Worm (Caenorhabditis elegans) whole organism, L3 larva: Measurements from ENCODE around the gene srd-13.

Source experiments
- R02D3.7 ChIP-seq: fragments of 150-350 bp; optimal IDR thresholded peaks from 2 replicates; lab custom pipeline; 2014; ENCODE audit warnings: missing biosample characterization, missing genetic modification characterization
- ZK546.5 ChIP-seq: sonication (generic microtip); optimal IDR thresholded peaks from 2 replicates; lab custom pipeline; 2017; ENCODE audit warnings: missing biosample characterization, missing genetic modification characterization
- aly-2 ChIP-seq: fragments of 150-350 bp; optimal IDR thresholded peaks from 2 replicates; lab custom pipeline; 2014; ENCODE audit warnings: missing biosample characterization, missing genetic modification characterization
- ama-1 ChIP-seq: fragments of 150-350 bp; optimal IDR thresholded peaks from 2 replicates; lab custom pipeline; 2018
- ceh-28 ChIP-seq: fragments of 150-350 bp; optimal IDR thresholded peaks from 2 replicates; lab custom pipeline; 2014; ENCODE audit warnings: missing biosample characterization, missing genetic modification reagents, missing genetic modification characterization
- ceh-9 ChIP-seq: sonication (generic microtip); optimal IDR thresholded peaks from 2 replicates; lab custom pipeline; 2018; ENCODE audit warnings: missing biosample characterization, missing genetic modification characterization
- egl-5 ChIP-seq: fragments of 150-350 bp; optimal IDR thresholded peaks from 2 replicates; lab custom pipeline; 2017; ENCODE audit warnings: missing biosample characterization, missing genetic modification reagents, missing genetic modification characterization, inconsistent platforms
- elt-1 ChIP-seq: fragments of 150-350 bp; optimal IDR thresholded peaks from 2 replicates; lab custom pipeline; 2014; ENCODE audit warnings: missing biosample characterization, missing genetic modification characterization
- elt-2 ChIP-seq: sonication (generic microtip); optimal IDR thresholded peaks from 2 replicates; lab custom pipeline; 2016; ENCODE audit warnings: missing genetic modification reagents, mild to moderate bottlenecking, missing genetic modification characterization, missing compliant biosample characterization
- eor-1 ChIP-seq, 2 experiments: fragments of 150-350 bp; optimal IDR thresholded peaks; 2 replicates each; lab custom pipeline; 2014 to 2018; ENCODE audit warnings: missing biosample characterization in 2 of 2, missing genetic modification characterization in 2 of 2
- fkh-10 ChIP-seq: sonication (generic microtip); optimal IDR thresholded peaks from 2 replicates; lab custom pipeline; 2017; ENCODE audit warnings: missing biosample characterization, missing genetic modification reagents, missing genetic modification characterization
- fkh-2 ChIP-seq: fragments of 150-350 bp; optimal IDR thresholded peaks from 2 replicates; lab custom pipeline; 2014; ENCODE audit warnings: missing biosample characterization, missing genetic modification reagents, missing genetic modification characterization
- fos-1 ChIP-seq: fragments of 150-350 bp; optimal IDR thresholded peaks from 2 replicates; lab custom pipeline; 2014; ENCODE audit warnings: missing biosample characterization, missing genetic modification characterization
- hmg-11 ChIP-seq: sonication (generic microtip); optimal IDR thresholded peaks from 2 replicates; lab custom pipeline; 2016; ENCODE audit warnings: missing genetic modification characterization, missing compliant biosample characterization
- jun-1 ChIP-seq: fragments of 150-350 bp; optimal IDR thresholded peaks from 2 replicates; lab custom pipeline; 2014; ENCODE audit warnings: missing biosample characterization, missing genetic modification reagents, missing genetic modification characterization
- lin-15B ChIP-seq: fragments of 150-350 bp; optimal IDR thresholded peaks from 2 replicates; lab custom pipeline; 2014; ENCODE audit warnings: missing biosample characterization, missing genetic modification characterization
- lin-39 ChIP-seq: fragments of 150-350 bp; optimal IDR thresholded peaks from 2 replicates; lab custom pipeline; 2018; ENCODE audit warnings: missing biosample characterization, missing genetic modification reagents, missing genetic modification characterization
- lsy-12 ChIP-seq: sonication (generic microtip); optimal IDR thresholded peaks from 2 replicates; lab custom pipeline; 2016; ENCODE audit warnings: mild to moderate bottlenecking, missing genetic modification characterization, missing compliant biosample characterization
- mdl-1 ChIP-seq: fragments of 150-350 bp; optimal IDR thresholded peaks from 2 replicates; lab custom pipeline; 2014; ENCODE audit warnings: missing biosample characterization, missing genetic modification characterization
- nfya-1 ChIP-seq: sonication (generic microtip); optimal IDR thresholded peaks from 2 replicates; lab custom pipeline; 2017; ENCODE audit warnings: missing genetic modification characterization, mild to moderate bottlenecking, missing compliant biosample characterization, antibody characterized with exemption, moderate library complexity; ENCODE audit not compliant: insufficient read depth
- nhr-11 ChIP-seq: fragments of 150-350 bp; optimal IDR thresholded peaks from 2 replicates; lab custom pipeline; 2014; ENCODE audit warnings: missing biosample characterization, missing genetic modification characterization
- nhr-12 ChIP-seq: fragments of 150-350 bp; optimal IDR thresholded peaks from 2 replicates; lab custom pipeline; 2014; ENCODE audit warnings: missing biosample characterization, missing genetic modification characterization
- nhr-23 ChIP-seq: fragments of 150-350 bp; optimal IDR thresholded peaks from 2 replicates; lab custom pipeline; 2014; ENCODE audit warnings: missing biosample characterization, missing genetic modification reagents, missing genetic modification characterization
- nhr-25 ChIP-seq: sonication (generic microtip); optimal IDR thresholded peaks from 2 replicates; lab custom pipeline; 2017; ENCODE audit warnings: missing biosample characterization, missing genetic modification characterization
- nhr-28 ChIP-seq: fragments of 150-350 bp; optimal IDR thresholded peaks from 2 replicates; lab custom pipeline; 2014; ENCODE audit warnings: missing biosample characterization, missing genetic modification characterization
- nhr-43 ChIP-seq: sonication (generic microtip); optimal IDR thresholded peaks from 2 replicates; lab custom pipeline; 2016; ENCODE audit warnings: mild to moderate bottlenecking, missing genetic modification characterization, missing compliant biosample characterization; ENCODE audit not compliant: poor library complexity, severe bottlenecking
- nhr-67 ChIP-seq: fragments of 150-350 bp; optimal IDR thresholded peaks from 2 replicates; lab custom pipeline; 2014; ENCODE audit warnings: missing biosample characterization, missing genetic modification characterization
- nhr-76 ChIP-seq: fragments of 150-350 bp; sonication (generic microtip); optimal IDR thresholded peaks from 5 replicates; lab custom pipeline; 2014; ENCODE audit warnings: missing biosample characterization, missing genetic modification characterization
- nhr-77 ChIP-seq: fragments of 150-350 bp; optimal IDR thresholded peaks from 2 replicates; lab custom pipeline; 2014; ENCODE audit warnings: missing biosample characterization, missing genetic modification characterization
- pha-4 ChIP-seq: fragments of 150-350 bp; optimal IDR thresholded peaks from 2 replicates; lab custom pipeline; 2014; ENCODE audit warnings: missing biosample characterization, missing genetic modification reagents, missing genetic modification characterization
- pqm-1 ChIP-seq: fragments of 150-350 bp; optimal IDR thresholded peaks from 2 replicates; lab custom pipeline; 2017; ENCODE audit warnings: missing biosample characterization, missing genetic modification characterization, inconsistent platforms
- sea-2 ChIP-seq: fragments of 150-350 bp; sonication (generic microtip); optimal IDR thresholded peaks from 4 replicates; lab custom pipeline; 2014; ENCODE audit warnings: missing biosample characterization, missing genetic modification reagents, missing genetic modification characterization
- skn-1 ChIP-seq: fragments of 150-350 bp; optimal IDR thresholded peaks from 2 replicates; lab custom pipeline; 2014; ENCODE audit warnings: missing biosample characterization, missing genetic modification characterization
- snpc-4 ChIP-seq: fragments of 150-350 bp; optimal IDR thresholded peaks from 2 replicates; lab custom pipeline; 2014; ENCODE audit warnings: missing biosample characterization, missing genetic modification characterization
- tbx-2 ChIP-seq: sonication (generic microtip); optimal IDR thresholded peaks from 2 replicates; lab custom pipeline; 2016; ENCODE audit warnings: mild to moderate bottlenecking, missing genetic modification characterization, missing compliant biosample characterization
- unc-39 ChIP-seq: sonication (generic microtip); optimal IDR thresholded peaks from 4 replicates; lab custom pipeline; 2017; ENCODE audit warnings: missing biosample characterization, missing genetic modification characterization
- ztf-4 ChIP-seq: fragments of 150-350 bp; optimal IDR thresholded peaks from 2 replicates; lab custom pipeline; 2014; ENCODE audit warnings: missing biosample characterization, missing genetic modification characterization

The srd-13 gene

DNA sequence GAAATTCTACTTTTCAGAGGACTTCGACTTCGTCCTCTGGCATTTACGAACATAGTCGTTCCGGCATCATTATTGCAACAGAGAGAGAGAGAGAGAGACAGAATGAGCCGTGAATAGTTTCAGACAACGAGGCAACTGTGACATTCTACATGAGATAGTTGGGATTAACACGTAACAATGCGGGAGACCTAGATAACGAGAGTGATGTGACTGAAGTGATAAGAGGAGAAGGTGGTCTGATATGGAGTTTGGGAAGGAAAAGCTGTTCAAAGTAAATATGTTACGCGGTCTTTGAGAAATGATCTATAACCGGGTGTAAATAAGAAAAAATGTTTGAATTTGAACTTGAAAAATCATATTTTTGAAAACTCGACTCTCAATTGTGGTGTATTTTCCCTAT lies 24.0 kb upstream of the srd-13 start:
- peak; percentile 86 for TF ChIP-seq elt-2 (tag; lab: Kevin White, UChicago)
- no peak for TF ChIP-seq aly-2 (tag; lab: Kevin White, UChicago)
- TF ChIP-seq unc-39: no peak
- no peak for TF ChIP-seq nhr-67 (tag; lab: Kevin White, UChicago)
- TF ChIP-seq skn-1 (tag; lab: Kevin White, UChicago): no peak
- no peak for TF ChIP-seq ztf-4 (tag; lab: Kevin White, UChicago)
- peak; percentile 21 for TF ChIP-seq nfya-1 (tag; lab: Kevin White, UChicago)
- TF ChIP-seq pha-4 (tag; lab: Kevin White, UChicago): peak; percentile 71
- TF ChIP-seq egl-5: no peak
- TF ChIP-seq jun-1: peak; percentile 58
- peak; percentile 95 for TF ChIP-seq pqm-1 (tag; lab: Kevin White, UChicago)
- TF ChIP-seq ZK546.5 (tag; lab: Kevin White, UChicago): no peak
- TF ChIP-seq sea-2: no peak

DNA sequence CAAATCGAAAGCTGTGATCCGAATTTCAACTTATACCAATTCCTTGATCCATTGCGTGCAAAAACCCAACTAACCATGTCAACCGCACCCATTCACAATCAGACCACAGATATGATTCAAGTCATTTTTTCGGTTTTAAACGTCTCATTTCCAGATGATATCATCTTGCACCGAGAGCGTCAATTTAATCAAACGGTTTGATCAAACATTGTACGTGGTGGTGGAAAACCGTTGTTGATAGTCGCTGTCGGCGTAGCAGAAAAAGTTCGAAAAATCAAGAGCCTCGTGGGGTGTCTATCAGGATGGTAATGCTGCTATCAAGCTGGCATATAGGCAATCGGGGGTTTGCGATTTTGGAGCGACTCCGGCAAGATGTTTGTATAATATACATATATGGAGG lies 23.4 kb upstream of the srd-13 start:
- TF ChIP-seq lin-39 (tag; lab: Kevin White, UChicago) (no peak), elt-2 (tag; lab: Kevin White, UChicago) (peak; percentile 68), pqm-1 (tag; lab: Kevin White, UChicago) (peak; percentile 88)

DNA sequence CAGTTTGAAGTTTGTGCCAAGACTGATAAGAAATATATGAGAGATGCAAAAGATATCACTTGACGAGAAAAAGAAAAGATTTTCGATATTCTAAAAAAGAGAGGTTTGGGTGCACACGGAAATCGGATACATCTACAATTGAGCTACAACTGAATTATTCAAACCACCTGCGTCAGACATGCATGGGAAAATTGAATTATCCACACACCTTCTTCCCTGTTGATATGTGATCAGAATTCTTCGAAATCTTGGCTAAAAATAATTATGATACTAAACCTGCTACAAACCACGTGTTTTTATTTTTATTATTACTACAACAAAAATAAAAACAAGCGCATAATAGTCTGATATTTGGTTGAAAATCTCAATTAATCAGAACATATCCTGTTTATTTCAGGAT lies 22.8 kb upstream of the srd-13 start:
- TF ChIP-seq nhr-23 (tag; lab: Kevin White, UChicago) (no peak), ama-1 (lab: Kevin White, UChicago) (no peak), elt-2 (tag; lab: Kevin White, UChicago) (peak; percentile 52), tbx-2 (tag; lab: Kevin White, UChicago) (no peak), jun-1 (no peak)

DNA sequence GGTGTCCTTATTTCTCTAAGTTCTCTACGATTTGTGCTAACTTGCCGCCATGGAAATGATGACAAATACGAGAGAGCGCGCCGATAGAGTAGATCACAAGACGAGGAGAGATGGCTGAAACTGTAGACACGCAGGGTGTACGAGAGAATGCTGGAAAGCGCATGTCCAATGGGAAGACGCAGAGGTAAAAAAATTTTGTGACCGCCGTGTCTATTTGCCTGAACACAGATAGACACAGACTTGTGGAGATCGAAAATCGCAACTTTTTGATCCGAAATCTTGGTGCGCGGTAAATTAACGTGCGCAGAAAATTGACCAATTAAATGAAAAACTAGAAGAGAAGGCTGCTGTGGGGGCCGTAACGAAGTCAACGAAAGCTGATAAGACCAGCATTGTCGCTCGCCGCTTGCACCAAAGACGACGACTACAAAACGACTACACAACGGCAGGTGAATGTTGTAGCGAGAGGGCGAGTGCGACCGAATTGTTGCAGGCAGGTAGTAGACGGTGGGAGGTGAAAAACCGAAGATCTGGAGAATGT lies 21.7 kb upstream of the srd-13 start:
- TF ChIP-seq lin-15B (peak; percentile 62), lin-39 (tag; lab: Kevin White, UChicago) (peak; percentile 12), ceh-9 (tag; lab: Kevin White, UChicago) (no peak), fkh-10 (GFP tag; lab: Kevin White, UChicago) (no peak), fos-1 (tag; lab: Kevin White, UChicago) (no peak), nhr-43 (tag; lab: Kevin White, UChicago) (peak; percentile 94), elt-1 (no peak), elt-2 (tag; lab: Kevin White, UChicago) (peak; percentile 47), nhr-25 (tag; lab: Kevin White, UChicago) (peak; percentile 94), fkh-2 (tag; lab: Kevin White, UChicago) (no peak), snpc-4 (tag; lab: Kevin White, UChicago) (peak; percentile 37), ztf-4 (tag; lab: Kevin White, UChicago) (peak; percentile 36), pqm-1 (tag; lab: Kevin White, UChicago) (peak; percentile 23), nhr-67 (tag; lab: Kevin White, UChicago) (no peak), nhr-77 (tag; lab: Kevin White, UChicago) (no peak), nhr-76 (tag; lab: Kevin White, UChicago) (no peak), tbx-2 (tag; lab: Kevin White, UChicago) (peak; percentile 59), eor-1 (tag; optimal IDR thresholded peaks at IDR 0.05; lab: Kevin White, UChicago) (no peak), jun-1 (peak; percentile 70), lsy-12 (tag; lab: Kevin White, UChicago) (peak; percentile 49), sea-2 (no peak), nhr-11 (tag; lab: Kevin White, UChicago) (peak; percentile 67), R02D3.7 (tag; lab: Kevin White, UChicago) (peak; percentile 46), nhr-12 (tag; lab: Kevin White, UChicago) (no peak), nhr-28 (tag; lab: Kevin White, UChicago) (no peak), nhr-23 (tag; lab: Kevin White, UChicago) (peak; percentile 94), ceh-28 (tag; lab: Kevin White, UChicago) (peak; percentile 67), hmg-11 (tag; lab: Kevin White, UChicago) (peak; percentile 31), pha-4 (tag; lab: Kevin White, UChicago) (peak; percentile 81), mdl-1 (tag; lab: Kevin White, UChicago) (no peak), nfya-1 (tag; lab: Kevin White, UChicago) (peak; percentile 84)
